Fruit fly (Drosophila melanogaster) whole organism, embryonic: ENCODE measurements around the gene RpS3.
A peak's percentile ranks its signal among the peaks of the same experiment; 100 is the strongest.

Source experiments
- CG10366 ChIP-seq: fragments of 200-800 bp; sonication (Bioruptor generic); IDR thresholded peaks from 2 replicates; pipeline ENCODE4 v1.3.6; 2022; ENCODE audit warnings: missing biosample characterization, missing genetic modification characterization
- CG11247 ChIP-seq: fragments of 200-800 bp; sonication (Bioruptor generic); IDR thresholded peaks from 2 replicates; pipeline ENCODE4 v1.3.6; 2022; ENCODE audit warnings: missing biosample characterization, missing genetic modification characterization
- CG11456 ChIP-seq: fragments of 200-800 bp; sonication (Bioruptor generic); IDR thresholded peaks from 3 replicates; pipeline ENCODE4 v1.3.6; 2022; ENCODE audit warnings: missing biosample characterization, missing genetic modification characterization
- CG11504 ChIP-seq: fragments of 200-800 bp; sonication (Bioruptor generic); optimal IDR thresholded peaks from 3 replicates; lab custom pipeline; 2019; ENCODE audit warnings: missing biosample characterization, mild to moderate bottlenecking, missing genetic modification characterization, moderate library complexity
- CG12155 ChIP-seq: fragments of 200-800 bp; sonication (Bioruptor generic); optimal IDR thresholded peaks from 3 replicates; lab custom pipeline; 2016; ENCODE audit warnings: missing biosample characterization, missing genetic modification characterization
- CG13424 ChIP-seq: fragments of 200-800 bp; sonication (Bioruptor generic); optimal IDR thresholded peaks from 2 replicates; lab custom pipeline; 2019; ENCODE audit warnings: missing biosample characterization, mild to moderate bottlenecking, missing genetic modification characterization, moderate library complexity
- CG14050 ChIP-seq: fragments of 200-800 bp; sonication (Bioruptor generic); IDR thresholded peaks from 3 replicates; pipeline ENCODE4 v1.3.6; 2022; ENCODE audit warnings: missing biosample characterization, missing genetic modification characterization
- CG15269 ChIP-seq: fragments of 200-800 bp; sonication (Bioruptor generic); optimal IDR thresholded peaks from 2 replicates; lab custom pipeline; 2018; ENCODE audit warnings: missing biosample characterization, mild to moderate bottlenecking, missing genetic modification characterization, moderate library complexity
- CG1647 ChIP-seq: fragments of 200-800 bp; sonication (Bioruptor generic); optimal IDR thresholded peaks from 3 replicates; lab custom pipeline; 2016; ENCODE audit warnings: missing biosample characterization, missing genetic modification characterization
- CG16779 ChIP-seq: fragments of 200-800 bp; sonication (Bioruptor generic); IDR thresholded peaks from 2 replicates; pipeline ENCODE4 v1.3.6; 2022; ENCODE audit warnings: missing biosample characterization, missing genetic modification characterization
- CG17802 ChIP-seq: fragments of 200-800 bp; sonication (Bioruptor generic); optimal IDR thresholded peaks from 2 replicates; lab custom pipeline; 2018; ENCODE audit warnings: missing biosample characterization, mild to moderate bottlenecking, missing genetic modification characterization, moderate library complexity
- CG30403 ChIP-seq: fragments of 200-800 bp; sonication (Bioruptor generic); optimal IDR thresholded peaks from 3 replicates; lab custom pipeline; 2016; ENCODE audit warnings: missing biosample characterization, missing genetic modification characterization
- CG31224 ChIP-seq: fragments of 200-800 bp; sonication (Bioruptor generic); IDR thresholded peaks from 2 replicates; pipeline ENCODE4 v1.3.6; 2022; ENCODE audit warnings: missing biosample characterization, missing genetic modification characterization
- CG33557 ChIP-seq: fragments of 200-800 bp; sonication (Bioruptor generic); optimal IDR thresholded peaks from 2 replicates; lab custom pipeline; 2019; ENCODE audit warnings: missing biosample characterization, mild to moderate bottlenecking, missing genetic modification characterization, moderate library complexity
- CG42726 ChIP-seq: fragments of 200-800 bp; sonication (Bioruptor generic); IDR thresholded peaks from 2 replicates; pipeline ENCODE4 v1.3.6; 2022; ENCODE audit warnings: missing biosample characterization, missing genetic modification characterization; ENCODE audit not compliant: partially characterized antibody
- CG43689 ChIP-seq: fragments of 200-800 bp; sonication (Bioruptor generic); IDR thresholded peaks from 2 replicates; pipeline ENCODE4 v1.3.6; 2022; ENCODE audit warnings: missing biosample characterization, missing genetic modification characterization
- CG4820 ChIP-seq: fragments of 200-800 bp; sonication (Bioruptor generic); optimal IDR thresholded peaks from 3 replicates; lab custom pipeline; 2016; ENCODE audit warnings: missing biosample characterization, missing genetic modification characterization
- CG6689 ChIP-seq: fragments of 200-800 bp; sonication (Bioruptor generic); IDR thresholded peaks from 2 replicates; pipeline ENCODE4 v1.3.6; 2022; ENCODE audit warnings: missing biosample characterization, missing genetic modification characterization
- CG6765 ChIP-seq: fragments of 200-800 bp; sonication (Bioruptor generic); optimal IDR thresholded peaks from 3 replicates; lab custom pipeline; 2017; ENCODE audit warnings: missing biosample characterization, mild to moderate bottlenecking, missing genetic modification characterization
- CG6813 ChIP-seq: fragments of 200-800 bp; sonication (Bioruptor generic); optimal IDR thresholded peaks from 2 replicates; lab custom pipeline; 2017; ENCODE audit warnings: missing biosample characterization, missing genetic modification characterization, mild to moderate bottlenecking, moderate library complexity, missing genetic modification reagents
- CG6854 ChIP-seq: fragments of 200-800 bp; sonication (Bioruptor generic); optimal IDR thresholded peaks from 3 replicates; lab custom pipeline; 2017; ENCODE audit warnings: missing biosample characterization, mild to moderate bottlenecking, missing genetic modification characterization
- CG8765 ChIP-seq: fragments of 200-800 bp; sonication (Bioruptor generic); IDR thresholded peaks from 2 replicates; pipeline ENCODE4 v1.3.6; 2022; ENCODE audit warnings: missing biosample characterization, missing genetic modification characterization
- CG8944 ChIP-seq: fragments of 200-800 bp; sonication (Bioruptor generic); optimal IDR thresholded peaks from 3 replicates; lab custom pipeline; 2016; ENCODE audit warnings: missing biosample characterization, missing genetic modification characterization
- CG9727 ChIP-seq: fragments of 200-800 bp; sonication (Bioruptor generic); optimal IDR thresholded peaks from 3 replicates; lab custom pipeline; 2017; ENCODE audit warnings: missing biosample characterization, mild to moderate bottlenecking, missing genetic modification characterization
- D19B ChIP-seq: fragments of 200-800 bp; sonication (Bioruptor generic); optimal IDR thresholded peaks from 2 replicates; lab custom pipeline; 2017; ENCODE audit warnings: missing biosample characterization, mild to moderate bottlenecking, missing genetic modification characterization
- Deaf1 ChIP-seq: fragments of 200-800 bp; optimal IDR thresholded peaks from 3 replicates; lab custom pipeline; 2019; ENCODE audit warnings: missing biosample characterization, mild to moderate bottlenecking, missing genetic modification characterization, moderate library complexity
- Fer3 ChIP-seq: fragments of 200-800 bp; sonication (Bioruptor generic); optimal IDR thresholded peaks from 2 replicates; lab custom pipeline; 2018; ENCODE audit warnings: missing biosample characterization, mild to moderate bottlenecking, missing genetic modification characterization, moderate library complexity
- HmgZ ChIP-seq: fragments of 200-800 bp; sonication (Bioruptor generic); optimal IDR thresholded peaks from 2 replicates; lab custom pipeline; 2018; ENCODE audit warnings: missing biosample characterization, mild to moderate bottlenecking, missing genetic modification characterization
- NFAT ChIP-seq: fragments of 200-800 bp; sonication (Bioruptor generic); IDR thresholded peaks from 2 replicates; pipeline ENCODE4 v1.3.6; 2022; ENCODE audit warnings: missing biosample characterization, missing genetic modification characterization
- bbx ChIP-seq: fragments of 200-800 bp; sonication (Bioruptor generic); IDR thresholded peaks from 2 replicates; pipeline ENCODE4 v1.3.6; 2022; ENCODE audit warnings: missing biosample characterization, missing genetic modification characterization; ENCODE audit not compliant: partially characterized antibody
- ci ChIP-seq: fragments of 200-800 bp; sonication (Bioruptor generic); IDR thresholded peaks from 3 replicates; pipeline ENCODE4 v1.3.6; 2022; ENCODE audit warnings: missing biosample characterization, missing genetic modification characterization
- ems ChIP-seq: fragments of 200-800 bp; sonication (Bioruptor generic); optimal IDR thresholded peaks from 3 replicates; lab custom pipeline; 2016; ENCODE audit warnings: missing biosample characterization, missing genetic modification characterization
- fd3F ChIP-seq: fragments of 200-800 bp; sonication (Bioruptor generic); optimal IDR thresholded peaks from 2 replicates; lab custom pipeline; 2018; ENCODE audit warnings: missing biosample characterization, mild to moderate bottlenecking, missing genetic modification characterization, moderate library complexity
- fd96Cb ChIP-seq: fragments of 200-800 bp; sonication (Bioruptor generic); optimal IDR thresholded peaks from 2 replicates; lab custom pipeline; 2018; ENCODE audit warnings: missing biosample characterization, mild to moderate bottlenecking, missing genetic modification characterization, moderate library complexity
- fu2 ChIP-seq: fragments of 200-800 bp; sonication (Bioruptor generic); optimal IDR thresholded peaks from 2 replicates; lab custom pipeline; 2016; ENCODE audit warnings: missing biosample characterization, missing genetic modification characterization
- gce ChIP-seq: fragments of 200-800 bp; sonication (Bioruptor generic); IDR thresholded peaks from 3 replicates; pipeline ENCODE4 v1.3.6; 2022; ENCODE audit warnings: missing biosample characterization, missing genetic modification characterization
- grau ChIP-seq: fragments of 200-800 bp; optimal IDR thresholded peaks from 3 replicates; lab custom pipeline; 2019; ENCODE audit warnings: missing biosample characterization, mild to moderate bottlenecking, missing genetic modification characterization, moderate library complexity
- ind ChIP-seq: fragments of 200-800 bp; sonication (Bioruptor generic); optimal IDR thresholded peaks from 3 replicates; lab custom pipeline; 2016; ENCODE audit warnings: missing biosample characterization, missing genetic modification characterization
- jumu ChIP-seq: fragments of 200-800 bp; sonication (Bioruptor generic); optimal IDR thresholded peaks from 3 replicates; lab custom pipeline; 2016; ENCODE audit warnings: missing biosample characterization, missing genetic modification characterization
- pan ChIP-seq, 4 experiments: fragments of >200 bp in 3 of 4; fragments of 200-800 bp in 1 of 4; sonication (Bioruptor generic) in 1 of 4; optimal IDR thresholded peaks in 3 of 4; IDR thresholded peaks in 1 of 4; 2 replicates each; pipeline versions ENCODE4 v1.3.6 to Lab custom; 2017 to 2022; ENCODE audit warnings: missing biosample characterization in 2 of 4, missing genetic modification characterization in 2 of 4, mixed read lengths in 1 of 4
- phol ChIP-seq: fragments of 200-800 bp; sonication (Bioruptor generic); optimal IDR thresholded peaks from 3 replicates; lab custom pipeline; 2018; ENCODE audit warnings: missing biosample characterization, mild to moderate bottlenecking, missing genetic modification characterization, moderate library complexity
- pum ChIP-seq: fragments of 200-800 bp; sonication (Bioruptor generic); optimal IDR thresholded peaks from 2 replicates; lab custom pipeline; 2016; ENCODE audit warnings: missing biosample characterization, missing genetic modification characterization
- scrt ChIP-seq: fragments of 200-800 bp; sonication (Bioruptor generic); optimal IDR thresholded peaks from 2 replicates; lab custom pipeline; 2018; ENCODE audit warnings: missing biosample characterization, mild to moderate bottlenecking, missing genetic modification characterization, moderate library complexity
- ssp ChIP-seq: fragments of 200-800 bp; sonication (Bioruptor generic); IDR thresholded peaks from 2 replicates; pipeline ENCODE4 v1.3.6; 2022; ENCODE audit warnings: missing biosample characterization, missing genetic modification characterization
- stc ChIP-seq: fragments of 200-800 bp; sonication (Bioruptor generic); IDR thresholded peaks from 2 replicates; pipeline ENCODE4 v1.3.6; 2022; ENCODE audit warnings: missing biosample characterization, missing genetic modification characterization
- sug ChIP-seq: fragments of 200-800 bp; optimal IDR thresholded peaks from 2 replicates; lab custom pipeline; 2019; ENCODE audit warnings: missing biosample characterization, mild to moderate bottlenecking, missing genetic modification characterization, moderate library complexity
- tgo ChIP-seq: fragments of 200-800 bp; sonication (Bioruptor generic); IDR thresholded peaks from 3 replicates; pipeline ENCODE4 v1.3.6; 2022; ENCODE audit warnings: missing biosample characterization, missing genetic modification characterization
- wdn ChIP-seq: fragments of 200-800 bp; sonication (Bioruptor generic); IDR thresholded peaks from 2 replicates; pipeline ENCODE4 v1.3.6; 2022; ENCODE audit warnings: missing biosample characterization, missing genetic modification characterization
- zen2 ChIP-seq: fragments of 200-800 bp; sonication (Bioruptor generic); IDR thresholded peaks from 3 replicates; pipeline ENCODE4 v1.3.6; 2022; ENCODE audit warnings: missing biosample characterization, missing genetic modification characterization; ENCODE audit not compliant: partially characterized antibody
- zfh1 ChIP-seq: fragments of 200-800 bp; sonication (Bioruptor generic); IDR thresholded peaks from 3 replicates; pipeline ENCODE4 v1.3.6; 2022; ENCODE audit warnings: missing biosample characterization, missing genetic modification characterization

RpS3 gene

dm6 chr3R:23334866-23335265, 23.7 kb upstream of the RpS3 start (continued):
- TF ChIP-seq CG10366 (GFP tag; lab: Robert Waterston, UW) (peak; percentile 16; the same call in 1 of the 2 replicates), HmgZ (peak; percentile 23), CG33557 (GFP tag; lab: Kevin White, UChicago) (no peak), CG11504 (tag; lab: Kevin White, UChicago) (peak; percentile 50), CG31224 (0 out of 2 replicates have a peak, but pooled peaks have one; percentile 43), pum (GFP tag; lab: Kevin White, UChicago) (no peak), CG43689 (GFP tag; lab: Robert Waterston, UW) (0 out of 2 replicates have a peak, but pooled peaks have one; percentile 33), CG16779 (GFP tag; lab: Robert Waterston, UW) (0 out of 2 replicates have a peak, but pooled peaks have one; percentile 12), pan (optimal IDR thresholded peaks at IDR 0.05; lab: Kevin White, UChicago) (no peak), pan (GFP tag; optimal IDR thresholded peaks at IDR 0.05 in 1 of 2, IDR thresholded peaks at IDR 0.05 in 1 of 2) (peak in 1 of 2 experiments; percentile 55), CG30403 (GFP tag; lab: Kevin White, UChicago) (peak; percentile 34), Fer3 (tag; lab: Kevin White, UChicago) (peak; percentile 65), ind (GFP tag; lab: Kevin White, UChicago) (peak; percentile 29), NFAT (peak; percentile 32; the same call in 1 of the 2 replicates), phol (tag; lab: Kevin White, UChicago) (peak; percentile 45), CG6765 (peak; percentile 20), CG6689 (GFP tag; lab: Robert Waterston, UW) (peak; percentile 32), grau (tag; lab: Kevin White, UChicago) (peak; percentile 60), CG9727 (GFP tag; lab: Kevin White, UChicago) (no peak), CG42726 (GFP tag; lab: Robert Waterston, UW) (no peak), CG6813 (GFP tag; lab: Kevin White, UChicago) (peak; percentile 25), D19B (peak; percentile 52), CG8765 (peak; percentile 33; the same call in 1 of the 2 replicates), fd96Cb (tag; lab: Kevin White, UChicago) (peak; percentile 7), CG14050 (peak; percentile 41; the same call in 1 of the 3 replicates), CG17802 (tag; lab: Kevin White, UChicago) (no peak), sug (tag; lab: Kevin White, UChicago) (peak; percentile 5), ci (GFP tag; lab: Robert Waterston, UW) (0 out of 3 replicates have a peak, but pooled peaks have one; percentile 25), fd3F (GFP tag; lab: Kevin White, UChicago) (no peak), CG11456 (GFP tag; lab: Robert Waterston, UW) (0 out of 3 replicates have a peak, but pooled peaks have one; percentile 58), zfh1 (GFP tag; lab: Robert Waterston, UW) (peak; percentile 47; the same call in 1 of the 3 replicates), scrt (GFP tag; lab: Kevin White, UChicago) (peak; percentile 14), ssp (GFP tag; lab: Robert Waterston, UW) (0 out of 2 replicates have a peak, but pooled peaks have one; percentile 22), wdn (GFP tag; lab: Robert Waterston, UW) (peak; percentile 38; the same call in 1 of the 2 replicates), tgo (GFP tag; lab: Robert Waterston, UW) (peak; percentile 41; the same call in 2 of the 3 replicates), Deaf1 (peak; percentile 1)

dm6 chr3R:23335577-23335976, 23.0 kb upstream of the RpS3 start:
- no peak for TF ChIP-seq gce (GFP tag; lab: Robert Waterston, UW)
- TF ChIP-seq CG6854 = peak; percentile 75
- peak; percentile 87 for TF ChIP-seq CG15269
- TF ChIP-seq CG8944 = no peak
- TF ChIP-seq ems = no peak
- no peak for TF ChIP-seq bbx
- TF ChIP-seq CG11247 (GFP tag; lab: Robert Waterston, UW) = peak; percentile 67; the same call in 1 of the 2 replicates
- TF ChIP-seq CG1647 (GFP tag; lab: Kevin White, UChicago) = no peak
- TF ChIP-seq jumu = no peak
- peak; percentile 79 for TF ChIP-seq CG13424 (tag; lab: Kevin White, UChicago)
- no peak for TF ChIP-seq zen2 (GFP tag; lab: Robert Waterston, UW)
- peak; percentile 25 for TF ChIP-seq CG4820 (GFP tag; lab: Kevin White, UChicago)
- 0 out of 2 replicates have a peak, but pooled peaks have one; percentile 31 for TF ChIP-seq CG8765
- peak; percentile 53; the same call in 1 of the 2 replicates for TF ChIP-seq stc (GFP tag; lab: Robert Waterston, UW)
- TF ChIP-seq fu2 (GFP tag; lab: Kevin White, UChicago) = peak; percentile 1
- peak; percentile 55 for TF ChIP-seq CG12155 (GFP tag; lab: Kevin White, UChicago)
